Worm (Caenorhabditis elegans) whole organism, early embryonic: ENCODE measurements around the gene try-13.

Experiments used
- aly-1 ChIP-seq: sonication (generic microtip); optimal IDR thresholded peaks from 2 replicates; lab custom pipeline; 2016; ENCODE audit warnings: missing genetic modification characterization, missing compliant biosample characterization
- ama-1 ChIP-seq: fragments of 150-350 bp; optimal IDR thresholded peaks from 2 replicates; lab custom pipeline; 2014
- ceh-13 ChIP-seq: fragments of 200-800 bp; sonication (Bioruptor generic); optimal IDR thresholded peaks from 2 replicates; lab custom pipeline; 2018; ENCODE audit warnings: mild to moderate bottlenecking, missing genetic modification characterization, missing compliant biosample characterization
- ceh-36 ChIP-seq: sonication (generic microtip); optimal IDR thresholded peaks from 2 replicates; lab custom pipeline; 2016; ENCODE audit warnings: missing genetic modification characterization, inconsistent platforms, missing compliant biosample characterization
- ets-7 ChIP-seq: sonication (generic microtip); optimal IDR thresholded peaks from 2 replicates; lab custom pipeline; 2016; ENCODE audit warnings: missing genotype, missing genetic modification characterization, missing compliant biosample characterization
- flt-1 ChIP-seq: fragments of 200-800 bp; sonication (Bioruptor generic); IDR thresholded peaks from 2 replicates; pipeline ENCODE4 v1.3.6; 2022; ENCODE audit warnings: missing genetic modification characterization, missing compliant biosample characterization
- hmg-4 ChIP-seq: fragments of 200-800 bp; sonication (Bioruptor generic); optimal IDR thresholded peaks from 2 replicates; lab custom pipeline; 2018; ENCODE audit warnings: mild to moderate bottlenecking, missing genetic modification characterization, missing compliant biosample characterization
- pes-1 ChIP-seq: fragments of 200-800 bp; sonication (Bioruptor generic); IDR thresholded peaks from 2 replicates; pipeline ENCODE4 v1.3.6; 2022; ENCODE audit warnings: missing genetic modification reagents, missing genetic modification characterization, missing compliant biosample characterization
- scrt-1 ChIP-seq: fragments of 200-800 bp; sonication (Bioruptor generic); IDR thresholded peaks from 2 replicates; pipeline ENCODE4 v1.3.6; 2022; ENCODE audit warnings: missing genetic modification characterization, missing compliant biosample characterization
- tbx-11 ChIP-seq: fragments of 200-800 bp; sonication (Bioruptor generic); IDR thresholded peaks from 2 replicates; pipeline ENCODE4 v1.3.6; 2022; ENCODE audit warnings: missing genetic modification characterization, missing compliant biosample characterization
- tra-4 ChIP-seq: sonication (generic microtip); optimal IDR thresholded peaks from 2 replicates; lab custom pipeline; 2017; ENCODE audit warnings: missing genetic modification characterization, missing compliant biosample characterization

- TF ChIP-seq tbx-11 (GFP tag; lab: Robert Waterston, UW): no peak
- TF ChIP-seq ama-1: no peak
- TF ChIP-seq tra-4: no peak
- TF ChIP-seq ets-7 (tag; lab: Kevin White, UChicago): no peak
- no peak for TF ChIP-seq aly-1 (tag; lab: Kevin White, UChicago)
- TF ChIP-seq ceh-13 (GFP tag; lab: Kevin White, UChicago): no peak
- TF ChIP-seq scrt-1 (GFP tag; lab: Robert Waterston, UW): no peak
- TF ChIP-seq ceh-36: no peak
- TF ChIP-seq pes-1 (GFP tag; lab: Robert Waterston, UW): no peak
- no peak for TF ChIP-seq flt-1 (GFP tag; lab: Robert Waterston, UW)
- TF ChIP-seq hmg-4 (GFP tag; lab: Kevin White, UChicago): no peak
These were observed 39.3 kb upstream of the try-13 start, which contains the start of gene srx-60 for ce11 chrV:7400588-7400987.
